Fruit fly (Drosophila melanogaster): ENCODE results near the gene CG32022.

The CG32022 gene

DNA sequence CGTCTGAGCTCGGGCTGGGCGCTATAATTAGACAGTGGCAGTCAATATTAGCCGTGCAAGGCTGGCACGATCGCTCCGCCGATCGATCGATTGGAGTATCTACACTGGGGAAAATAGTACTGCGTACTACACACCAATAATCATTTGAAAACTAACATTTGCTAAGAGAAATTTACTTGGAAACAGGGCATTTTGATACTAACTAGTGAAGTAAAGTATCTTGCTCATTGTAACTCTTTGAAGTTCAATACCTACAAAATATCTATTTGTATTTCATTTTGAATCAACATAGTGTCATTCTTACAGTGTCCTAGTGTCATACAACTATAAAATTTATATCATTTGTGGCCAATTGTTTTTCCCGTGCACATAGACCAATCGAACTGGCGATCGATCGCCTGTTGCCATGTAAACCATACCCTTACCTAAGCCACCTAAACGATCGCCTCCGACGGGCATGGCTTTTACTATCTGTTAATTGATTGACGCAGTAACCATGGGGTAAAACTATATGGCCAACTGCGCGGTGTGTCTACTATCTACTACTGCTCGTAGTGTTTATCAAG is 20.3 kb downstream of the CG32022 start (continued):
- TF ChIP-seq CTCF (GFP tag; optimal IDR thresholded peaks at IDR 0.05) (no peak), gem (tag; optimal IDR thresholded peaks at IDR 0.05) (peak; percentile 90), trh (GFP tag; optimal IDR thresholded peaks at IDR 0.05) (peak; percentile 7), CG8765 (GFP tag; IDR thresholded peaks at IDR 0.05) (no peak), nau (GFP tag; optimal IDR thresholded peaks at IDR 0.05) (peak; percentile 59), ems (GFP tag; optimal IDR thresholded peaks at IDR 0.05) (peak; percentile 76), gsb-n (tag; optimal IDR thresholded peaks at IDR 0.05) (peak; percentile 46), aop (GFP tag; IDR thresholded peaks at IDR 0.05) (no peak), CG6689 (GFP tag; IDR thresholded peaks at IDR 0.05) (peak; percentile 76), CG3163 (GFP tag; optimal IDR thresholded peaks at IDR 0.05) (peak; percentile 45), run (tag; optimal IDR thresholded peaks at IDR 0.05) (peak; percentile 71), tio (GFP tag; optimal IDR thresholded peaks at IDR 0.05) (peak; percentile 63), Sox102F (GFP tag; optimal IDR thresholded peaks at IDR 0.05) (peak; percentile 88), CG30431 (GFP tag; optimal IDR thresholded peaks at IDR 0.05) (peak; percentile 50), luna (GFP tag; optimal IDR thresholded peaks at IDR 0.05) (peak; percentile 51), D19B (GFP tag; optimal IDR thresholded peaks at IDR 0.05) (peak; percentile 60), corto (GFP tag; optimal IDR thresholded peaks at IDR 0.05) (peak; percentile 52), gce (GFP tag; IDR thresholded peaks at IDR 0.05) (no peak), Nf-YC (tag; optimal IDR thresholded peaks at IDR 0.05) (peak; percentile 58), CG9437 (GFP tag; optimal IDR thresholded peaks at IDR 0.05) (peak; percentile 77), NC2α (GFP tag; optimal IDR thresholded peaks at IDR 0.05) (peak; percentile 56), Dek (tag; optimal IDR thresholded peaks at IDR 0.05) (peak; percentile 61), tin (GFP tag; optimal IDR thresholded peaks at IDR 0.05) (peak; percentile 73), sqz (GFP tag; optimal IDR thresholded peaks at IDR 0.05) (peak; percentile 1), Fer2 (tag; optimal IDR thresholded peaks at IDR 0.05) (peak; percentile 9), btn (GFP tag; optimal IDR thresholded peaks at IDR 0.05) (peak; percentile 49), salm (tag; optimal IDR thresholded peaks at IDR 0.05) (peak; percentile 50), CG2199 (GFP tag; IDR thresholded peaks at IDR 0.05) (no peak), CG16813 (GFP tag; IDR thresholded peaks at IDR 0.05; ENCODE audit: partially characterized antibody) (no peak), CG14014 (GFP tag; IDR thresholded peaks at IDR 0.05) (peak; percentile 67), MBD-R2 (GFP tag; IDR thresholded peaks at IDR 0.05) (peak; percentile 55), CG12155 (GFP tag; optimal IDR thresholded peaks at IDR 0.05) (peak; percentile 80), CG31388 (GFP tag; optimal IDR thresholded peaks at IDR 0.05) (peak; percentile 13), nerfin-2 (GFP tag; IDR thresholded peaks at IDR 0.05; ENCODE audit: partially characterized antibody) (no peak), ara (GFP tag; IDR thresholded peaks at IDR 0.05) (no peak; the same call in 1 of the 2 replicates), Chrac-16 (GFP tag; optimal IDR thresholded peaks at IDR 0.05) (peak; percentile 80), CG10321 (GFP tag; IDR thresholded peaks at IDR 0.05) (no peak), MESR4 (GFP tag; optimal IDR thresholded peaks at IDR 0.05) (peak; percentile 4), CG8388 (GFP tag; optimal IDR thresholded peaks at IDR 0.05) (peak; percentile 74), H15 (GFP tag; IDR thresholded peaks at IDR 0.05) (peak; percentile 45; the same call in 1 of the 3 replicates), tgo (GFP tag; IDR thresholded peaks at IDR 0.05) (peak; percentile 86), CG11560 (tag; IDR thresholded peaks at IDR 0.05) (peak; percentile 63; the same call in 2 of the 3 replicates), cwo (GFP tag; optimal IDR thresholded peaks at IDR 0.05) (peak; percentile 91), CG18262 (tag; optimal IDR thresholded peaks at IDR 0.05) (peak; percentile 77), wdn (GFP tag; IDR thresholded peaks at IDR 0.05) (peak; percentile 54; the same call in 1 of the 2 replicates), kah (GFP tag; optimal IDR thresholded peaks at IDR 0.05) (no peak), twi (tag; optimal IDR thresholded peaks at IDR 0.05) (peak; percentile 37), Kr (GFP tag; optimal IDR thresholded peaks at IDR 0.05) (no peak), CG30020 (tag; optimal IDR thresholded peaks at IDR 0.05) (peak; percentile 38), dati (GFP tag; IDR thresholded peaks at IDR 0.05) (no peak), da (GFP tag; optimal IDR thresholded peaks at IDR 0.05) (peak; percentile 53)
